Fruit fly (Drosophila melanogaster) whole organism, embryonic: ENCODE data around the gene CG7879.

Source experiments
- ATbp ChIP-seq: fragments of 200-800 bp; sonication (Bioruptor generic); optimal IDR thresholded peaks from 2 replicates; lab custom pipeline; 2017; ENCODE audit warnings: missing biosample characterization, mild to moderate bottlenecking, missing genetic modification characterization, missing genetic modification reagents
- CG11456 ChIP-seq: fragments of 200-800 bp; sonication (Bioruptor generic); IDR thresholded peaks from 3 replicates; pipeline ENCODE4 v1.3.6; 2022; ENCODE audit warnings: missing biosample characterization, missing genetic modification characterization
- CG12219 ChIP-seq: fragments of 200-800 bp; sonication (Bioruptor generic); optimal IDR thresholded peaks from 3 replicates; lab custom pipeline; 2018; ENCODE audit warnings: missing biosample characterization, mild to moderate bottlenecking, missing genetic modification characterization
- CG12299 ChIP-seq: fragments of 200-800 bp; sonication (Bioruptor generic); optimal IDR thresholded peaks from 2 replicates; lab custom pipeline; 2018; ENCODE audit warnings: missing biosample characterization, mild to moderate bottlenecking, missing genetic modification characterization
- CG1233 ChIP-seq: fragments of 200-800 bp; sonication (Bioruptor generic); optimal IDR thresholded peaks from 4 replicates; lab custom pipeline; 2018; ENCODE audit warnings: missing biosample characterization, mild to moderate bottlenecking, missing genetic modification characterization
- CG12942 ChIP-seq: fragments of 200-800 bp; sonication (Bioruptor generic); optimal IDR thresholded peaks from 3 replicates; lab custom pipeline; 2016; ENCODE audit warnings: missing biosample characterization, missing genetic modification characterization
- CG13123 ChIP-seq: fragments of 200-800 bp; sonication (Bioruptor generic); optimal IDR thresholded peaks from 2 replicates; lab custom pipeline; 2016; ENCODE audit warnings: missing biosample characterization, missing genetic modification characterization
- CG14050 ChIP-seq: fragments of 200-800 bp; sonication (Bioruptor generic); IDR thresholded peaks from 3 replicates; pipeline ENCODE4 v1.3.6; 2022; ENCODE audit warnings: missing biosample characterization, missing genetic modification characterization
- CG15269 ChIP-seq: fragments of 200-800 bp; sonication (Bioruptor generic); optimal IDR thresholded peaks from 2 replicates; lab custom pipeline; 2018; ENCODE audit warnings: missing biosample characterization, mild to moderate bottlenecking, missing genetic modification characterization, moderate library complexity
- CG15479 ChIP-seq: fragments of 200-800 bp; sonication (Bioruptor generic); optimal IDR thresholded peaks from 3 replicates; lab custom pipeline; 2019; ENCODE audit warnings: missing biosample characterization, mild to moderate bottlenecking, missing genetic modification characterization, moderate library complexity
- CG17829 ChIP-seq: fragments of 200-800 bp; optimal IDR thresholded peaks from 2 replicates; lab custom pipeline; 2019; ENCODE audit warnings: missing biosample characterization, mild to moderate bottlenecking, missing genetic modification characterization, moderate library complexity
- CG33213 ChIP-seq: fragments of 200-800 bp; sonication (Bioruptor generic); optimal IDR thresholded peaks from 3 replicates; lab custom pipeline; 2016; ENCODE audit warnings: missing biosample characterization, missing genetic modification characterization
- CG33557 ChIP-seq: fragments of 200-800 bp; sonication (Bioruptor generic); optimal IDR thresholded peaks from 2 replicates; lab custom pipeline; 2019; ENCODE audit warnings: missing biosample characterization, mild to moderate bottlenecking, missing genetic modification characterization, moderate library complexity
- CG4360 ChIP-seq: fragments of 200-800 bp; sonication (Bioruptor generic); IDR thresholded peaks from 2 replicates; pipeline ENCODE4 v1.3.6; 2022; ENCODE audit warnings: missing biosample characterization, missing genetic modification characterization
- CG5245 ChIP-seq: fragments of 200-800 bp; sonication (Bioruptor generic); optimal IDR thresholded peaks from 3 replicates; lab custom pipeline; 2016; ENCODE audit warnings: missing biosample characterization, missing genetic modification characterization
- CG7357 ChIP-seq: fragments of 200-800 bp; sonication (Bioruptor generic); IDR thresholded peaks from 3 replicates; pipeline ENCODE4 v1.3.6; 2022; ENCODE audit warnings: missing biosample characterization, missing genetic modification characterization
- CG8924 ChIP-seq: fragments of 200-800 bp; optimal IDR thresholded peaks from 3 replicates; lab custom pipeline; 2019; ENCODE audit warnings: missing biosample characterization, mild to moderate bottlenecking, missing genetic modification characterization, moderate library complexity
- CG9215 ChIP-seq: fragments of 200-800 bp; sonication (Bioruptor generic); IDR thresholded peaks from 2 replicates; pipeline ENCODE4 v1.3.6; 2022; ENCODE audit warnings: missing biosample characterization, missing genetic modification characterization
- CG9437 ChIP-seq: fragments of 200-800 bp; sonication (Bioruptor generic); optimal IDR thresholded peaks from 2 replicates; lab custom pipeline; 2018; ENCODE audit warnings: missing biosample characterization, mild to moderate bottlenecking, missing genetic modification characterization
- CG9609 ChIP-seq: fragments of 200-800 bp; sonication (Bioruptor generic); optimal IDR thresholded peaks from 3 replicates; lab custom pipeline; 2016; ENCODE audit warnings: missing biosample characterization, missing genetic modification characterization
- CHES-1-like ChIP-seq: fragments of 200-800 bp; sonication (Bioruptor generic); optimal IDR thresholded peaks from 2 replicates; lab custom pipeline; 2016; ENCODE audit warnings: missing biosample characterization, missing genetic modification characterization
- Chrac-16 ChIP-seq: fragments of 200-800 bp; sonication (Bioruptor generic); optimal IDR thresholded peaks from 3 replicates; lab custom pipeline; 2016; ENCODE audit warnings: missing biosample characterization, missing genetic modification characterization
- Dip2 ChIP-seq: fragments of 200-800 bp; sonication (Bioruptor generic); IDR thresholded peaks from 2 replicates; pipeline ENCODE4 v1.3.6; 2022; ENCODE audit warnings: missing biosample characterization, missing genetic modification characterization
- Dref ChIP-seq: fragments of 200-800 bp; sonication (Bioruptor generic); IDR thresholded peaks from 2 replicates; pipeline ENCODE4 v1.3.6; 2022; ENCODE audit warnings: missing biosample characterization, missing genetic modification characterization
- ERR ChIP-seq: fragments of 200-800 bp; sonication (Bioruptor generic); optimal IDR thresholded peaks from 2 replicates; lab custom pipeline; 2016; ENCODE audit warnings: missing biosample characterization, missing genetic modification characterization
- Eip74EF ChIP-seq, 2 experiments: fragments of 200-800 bp in 1 of 2; fragments of >200 bp in 1 of 2; sonication (Bioruptor generic) in 1 of 2; optimal IDR thresholded peaks; 2 replicates each; lab custom pipeline; 2017 to 2019; ENCODE audit warnings: missing biosample characterization in 2 of 2, missing genetic modification characterization in 2 of 2, mild to moderate bottlenecking in 1 of 2, moderate library complexity in 1 of 2
- Ets65A ChIP-seq: fragments of 200-800 bp; sonication (Bioruptor generic); peaks from one replicate; lab custom pipeline; 2016; ENCODE audit warnings: missing biosample characterization, missing genetic modification characterization
- Myb ChIP-seq: fragments of 200-800 bp; sonication (Bioruptor generic); optimal IDR thresholded peaks from 2 replicates; lab custom pipeline; 2016; ENCODE audit warnings: missing biosample characterization, missing genetic modification characterization
- Rx ChIP-seq: fragments of 200-800 bp; sonication (Bioruptor generic); IDR thresholded peaks from 2 replicates; pipeline ENCODE4 v1.3.6; 2022; ENCODE audit warnings: missing biosample characterization, missing genetic modification characterization
- Side ChIP-seq: fragments of 200-800 bp; sonication (Bioruptor generic); optimal IDR thresholded peaks from 2 replicates; lab custom pipeline; 2016; ENCODE audit warnings: missing biosample characterization, missing genetic modification characterization
- Sin3A ChIP-seq: fragments of >200 bp; optimal IDR thresholded peaks from 2 replicates; lab custom pipeline; 2018
- Xbp1 ChIP-seq: fragments of 200-800 bp; sonication (Bioruptor generic); optimal IDR thresholded peaks from 3 replicates; lab custom pipeline; 2016; ENCODE audit warnings: missing biosample characterization, mild to moderate bottlenecking, missing genetic modification characterization
- cwo ChIP-seq: fragments of 200-800 bp; sonication (Bioruptor generic); optimal IDR thresholded peaks from 3 replicates; lab custom pipeline; 2017; ENCODE audit warnings: missing biosample characterization, missing genetic modification characterization, mild to moderate bottlenecking, moderate library complexity, missing genetic modification reagents
- danr ChIP-seq: fragments of 200-800 bp; sonication (Bioruptor generic); IDR thresholded peaks from 2 replicates; pipeline ENCODE4 v1.3.6; 2022; ENCODE audit warnings: missing biosample characterization, missing genetic modification characterization
- dimm ChIP-seq: fragments of 200-800 bp; sonication (Bioruptor generic); IDR thresholded peaks from 2 replicates; pipeline ENCODE4 v1.3.6; 2022; ENCODE audit warnings: missing biosample characterization, missing genetic modification characterization
- eyg ChIP-seq: fragments of 200-800 bp; sonication (Bioruptor generic); optimal IDR thresholded peaks from 3 replicates; lab custom pipeline; 2016; ENCODE audit warnings: missing biosample characterization, missing genetic modification characterization
- gem ChIP-seq: fragments of 200-800 bp; sonication (Bioruptor generic); optimal IDR thresholded peaks from 2 replicates; lab custom pipeline; 2019; ENCODE audit warnings: missing biosample characterization, mild to moderate bottlenecking, missing genetic modification characterization, moderate library complexity
- hkb ChIP-seq, 2 experiments: fragments of 200-800 bp in 1 of 2; fragments of >200 bp in 1 of 2; sonication (Bioruptor generic) in 1 of 2; IDR thresholded peaks in 1 of 2; optimal IDR thresholded peaks in 1 of 2; 2 replicates each; pipeline versions ENCODE4 v1.3.6 to Lab custom; 2017 to 2022; ENCODE audit warnings: missing biosample characterization in 1 of 2, missing genetic modification characterization in 1 of 2
- insv ChIP-seq, 2 experiments: fragments of 200-800 bp; sonication (Bioruptor generic); optimal IDR thresholded peaks; 3 replicates each; lab custom pipeline; 2016 to 2018; ENCODE audit warnings: missing biosample characterization in 2 of 2, missing genetic modification characterization in 2 of 2
- kni ChIP-seq: fragments of 200-800 bp; sonication (Bioruptor generic); optimal IDR thresholded peaks from 3 replicates; lab custom pipeline; 2017; ENCODE audit warnings: mild to moderate bottlenecking, missing biosample characterization, missing genetic modification reagents, missing genetic modification characterization
- lbe ChIP-seq: fragments of 200-800 bp; sonication (Bioruptor generic); optimal IDR thresholded peaks from 2 replicates; lab custom pipeline; 2016; ENCODE audit warnings: missing biosample characterization, mild to moderate bottlenecking, missing genetic modification characterization
- odd ChIP-seq: fragments of 200-800 bp; sonication (Bioruptor generic); optimal IDR thresholded peaks from 2 replicates; lab custom pipeline; 2017; ENCODE audit warnings: missing biosample characterization, mild to moderate bottlenecking, missing genetic modification characterization
- pum ChIP-seq: fragments of 200-800 bp; sonication (Bioruptor generic); optimal IDR thresholded peaks from 2 replicates; lab custom pipeline; 2016; ENCODE audit warnings: missing biosample characterization, missing genetic modification characterization
- repo ChIP-seq: fragments of 200-800 bp; sonication (Bioruptor generic); optimal IDR thresholded peaks from 2 replicates; lab custom pipeline; 2016; ENCODE audit warnings: missing biosample characterization, missing genetic modification characterization
- scrt ChIP-seq: fragments of 200-800 bp; sonication (Bioruptor generic); optimal IDR thresholded peaks from 2 replicates; lab custom pipeline; 2018; ENCODE audit warnings: missing biosample characterization, mild to moderate bottlenecking, missing genetic modification characterization, moderate library complexity
- tna ChIP-seq: fragments of 200-800 bp; sonication (Bioruptor generic); IDR thresholded peaks from 2 replicates; pipeline ENCODE4 v1.3.6; 2022; ENCODE audit warnings: missing biosample characterization, missing genetic modification characterization; ENCODE audit not compliant: partially characterized antibody
- trh ChIP-seq: fragments of 200-800 bp; sonication (Bioruptor generic); optimal IDR thresholded peaks from 2 replicates; lab custom pipeline; 2016; ENCODE audit warnings: missing biosample characterization, missing genetic modification characterization
- wor ChIP-seq: fragments of 200-800 bp; sonication (Bioruptor generic); IDR thresholded peaks from 2 replicates; pipeline ENCODE4 v1.3.6; 2022; ENCODE audit warnings: missing biosample characterization, missing genetic modification characterization
- z ChIP-seq: fragments of 200-800 bp; sonication (Bioruptor generic); IDR thresholded peaks from 3 replicates; pipeline ENCODE4 v1.3.6; 2022; ENCODE audit warnings: missing biosample characterization, missing genetic modification characterization

CG7879 gene

dm6 chr3L:1536487-1537337 lies 31.7 kb downstream of the CG7879 start, which contains the start of the genes CG12091 and pns (continued):
- peak; percentile 56 for TF ChIP-seq ATbp
- TF ChIP-seq wor (GFP tag; lab: Robert Waterston, UW), result peak; percentile 58
- TF ChIP-seq Rx (GFP tag; lab: Robert Waterston, UW), result 0 out of 2 replicates have a peak, but pooled peaks have one; percentile 44
- TF ChIP-seq CG9437 (GFP tag; lab: Kevin White, UChicago), result peak; percentile 52
- TF ChIP-seq eyg (GFP tag; lab: Kevin White, UChicago), result peak; percentile 49
- peak; percentile 55 for TF ChIP-seq CG33557 (GFP tag; lab: Kevin White, UChicago)
- peak; percentile 39 for TF ChIP-seq hkb (optimal IDR thresholded peaks at IDR 0.05; lab: Kevin White, UChicago)
- TF ChIP-seq hkb (GFP tag; IDR thresholded peaks at IDR 0.05; lab: Robert Waterston, UW), result peak; percentile 64
- peak; percentile 4 for TF ChIP-seq trh (GFP tag; lab: Kevin White, UChicago)
- peak in 1 of 2 experiments; percentile 16 for TF ChIP-seq Eip74EF (GFP tag; optimal IDR thresholded peaks at IDR 0.05; lab: Kevin White, UChicago)
- TF ChIP-seq Ets65A (GFP tag; lab: Kevin White, UChicago), result peak; percentile 93
- peak; percentile 70 for TF ChIP-seq CG5245 (GFP tag; lab: Kevin White, UChicago)
- peak; percentile 69 for TF ChIP-seq CG33213 (GFP tag; lab: Kevin White, UChicago)
- TF ChIP-seq dimm, result no peak
- TF ChIP-seq Myb (GFP tag; lab: Kevin White, UChicago), result peak; percentile 95
- peak; percentile 56 for TF ChIP-seq scrt (GFP tag; lab: Kevin White, UChicago)
- peak; percentile 66 for TF ChIP-seq CG15269 (tag; lab: Kevin White, UChicago)
- peak; percentile 79 for TF ChIP-seq CG8924 (tag; lab: Kevin White, UChicago)
- peak; percentile 40 for TF ChIP-seq Side (GFP tag; lab: Kevin White, UChicago)
- TF ChIP-seq CG17829 (tag; lab: Kevin White, UChicago), result peak; percentile 81
- TF ChIP-seq CG1233, result peak; percentile 48
- TF ChIP-seq kni, result peak; percentile 98
- peak; percentile 56 for TF ChIP-seq repo (GFP tag; lab: Kevin White, UChicago)
- TF ChIP-seq insv (GFP tag; optimal IDR thresholded peaks at IDR 0.05; lab: Kevin White, UChicago), result peak in 1 of 2 experiments; percentile 52
- TF ChIP-seq danr (GFP tag; lab: Robert Waterston, UW), result no peak
- peak; percentile 26 for TF ChIP-seq CG12942 (GFP tag; lab: Kevin White, UChicago)
- TF ChIP-seq CG9609 (GFP tag; lab: Kevin White, UChicago), result peak; percentile 65
- TF ChIP-seq CG13123 (GFP tag; lab: Kevin White, UChicago), result peak; percentile 46
- peak; percentile 79 for TF ChIP-seq Sin3A
- peak; percentile 78 for TF ChIP-seq gem
- TF ChIP-seq CG9215 (GFP tag; lab: Robert Waterston, UW), result peak; percentile 42; the same call in 1 of the 2 replicates
- TF ChIP-seq cwo, result peak; percentile 69
- no peak for TF ChIP-seq tna
- TF ChIP-seq CG12219, result peak; percentile 20
- TF ChIP-seq pum (GFP tag; lab: Kevin White, UChicago), result peak; percentile 63
- peak; percentile 64 for TF ChIP-seq Chrac-16
- peak; percentile 71 for TF ChIP-seq Xbp1 (GFP tag; lab: Kevin White, UChicago)
- peak; percentile 66 for TF ChIP-seq CG14050 (GFP tag; lab: Robert Waterston, UW)
- TF ChIP-seq odd (GFP tag; lab: Kevin White, UChicago), result peak; percentile 62
- TF ChIP-seq ERR (GFP tag; lab: Kevin White, UChicago), result peak; percentile 63
- TF ChIP-seq CHES-1-like (GFP tag; lab: Kevin White, UChicago), result peak; percentile 78
- TF ChIP-seq CG7357, result no peak
- TF ChIP-seq Dip2 (GFP tag; lab: Robert Waterston, UW), result no peak
- TF ChIP-seq CG12299 (tag; lab: Kevin White, UChicago), result peak; percentile 42
- TF ChIP-seq CG4360 (GFP tag; lab: Robert Waterston, UW), result peak; percentile 18; the same call in 1 of the 2 replicates
- TF ChIP-seq CG11456 (GFP tag; lab: Robert Waterston, UW), result peak; percentile 74
- no peak for TF ChIP-seq z (GFP tag; lab: Robert Waterston, UW)
- TF ChIP-seq lbe, result peak; percentile 59
- no peak for TF ChIP-seq Dref
- no peak for TF ChIP-seq CG15479 (GFP tag; lab: Kevin White, UChicago)
